Worm (Caenorhabditis elegans) whole organism, L1 larva: Measurements from ENCODE around the gene prdx-2.

ENCODE experiments used
- ama-1 ChIP-seq: fragments of 150-350 bp; optimal IDR thresholded peaks from 2 replicates; lab custom pipeline; 2014
- elt-3 ChIP-seq, 6 experiments: fragments of 150-350 bp in 1 of 6; sonication (generic microtip); optimal IDR thresholded peaks; 2 replicates each; lab custom pipeline; 2017 to 2018; ENCODE audit warnings: missing biosample characterization in 6 of 6, missing genetic modification characterization in 6 of 6, inconsistent platforms in 1 of 6
- fkh-10 ChIP-seq: sonication (generic microtip); optimal IDR thresholded peaks from 2 replicates; lab custom pipeline; 2017; ENCODE audit warnings: missing biosample characterization, missing genetic modification reagents, missing genetic modification characterization
- mdl-1 ChIP-seq, 2 experiments: fragments of 150-350 bp; optimal IDR thresholded peaks; 2 replicates each; lab custom pipeline; 2014 to 2017; ENCODE audit warnings: missing biosample characterization in 2 of 2, missing genetic modification characterization in 2 of 2, inconsistent platforms in 1 of 2
- nhr-28 ChIP-seq: fragments of 150-350 bp; optimal IDR thresholded peaks from 2 replicates; lab custom pipeline; 2014; ENCODE audit warnings: missing biosample characterization, missing genetic modification characterization
- nhr-77 ChIP-seq: fragments of 150-350 bp; optimal IDR thresholded peaks from 2 replicates; lab custom pipeline; 2014; ENCODE audit warnings: missing biosample characterization, missing genetic modification characterization
- pag-3 ChIP-seq: sonication (generic microtip); optimal IDR thresholded peaks from 2 replicates; lab custom pipeline; 2017; ENCODE audit warnings: missing genetic modification characterization, mild to moderate bottlenecking, missing compliant biosample characterization, antibody characterized with exemption, borderline replicate concordance; ENCODE audit not compliant: insufficient read depth
- pqm-1 ChIP-seq: sonication (generic microtip); optimal IDR thresholded peaks from 3 replicates; lab custom pipeline; 2017; ENCODE audit warnings: missing biosample characterization, missing genetic modification characterization
- sox-4 ChIP-seq: sonication (generic microtip); optimal IDR thresholded peaks from 2 replicates; lab custom pipeline; 2016; ENCODE audit warnings: missing genetic modification characterization, missing compliant biosample characterization
- sptf-1 ChIP-seq: fragments of 150-350 bp; optimal IDR thresholded peaks from 2 replicates; lab custom pipeline; 2014; ENCODE audit warnings: missing biosample characterization, missing genetic modification characterization
- tlp-1 ChIP-seq: fragments of 150-350 bp; optimal IDR thresholded peaks from 2 replicates; lab custom pipeline; 2014; ENCODE audit warnings: missing biosample characterization, missing genetic modification characterization
- unc-62 ChIP-seq: fragments of 150-350 bp; optimal IDR thresholded peaks from 2 replicates; lab custom pipeline; 2014; ENCODE audit warnings: missing biosample characterization, missing genetic modification reagents, missing genetic modification characterization
- unc-98 ChIP-seq: fragments of 200-800 bp; sonication (Bioruptor generic); IDR thresholded peaks from 2 replicates; pipeline ENCODE4 v1.3.6; 2022; ENCODE audit warnings: missing genetic modification characterization, missing compliant biosample characterization
- ztf-11 ChIP-seq, 2 experiments: sonication (generic microtip); optimal IDR thresholded peaks; 2 replicates each; lab custom pipeline; 2016 to 2017; ENCODE audit warnings: missing genetic modification characterization in 2 of 2, missing biosample characterization in 1 of 2, missing compliant biosample characterization in 1 of 2

DNA sequence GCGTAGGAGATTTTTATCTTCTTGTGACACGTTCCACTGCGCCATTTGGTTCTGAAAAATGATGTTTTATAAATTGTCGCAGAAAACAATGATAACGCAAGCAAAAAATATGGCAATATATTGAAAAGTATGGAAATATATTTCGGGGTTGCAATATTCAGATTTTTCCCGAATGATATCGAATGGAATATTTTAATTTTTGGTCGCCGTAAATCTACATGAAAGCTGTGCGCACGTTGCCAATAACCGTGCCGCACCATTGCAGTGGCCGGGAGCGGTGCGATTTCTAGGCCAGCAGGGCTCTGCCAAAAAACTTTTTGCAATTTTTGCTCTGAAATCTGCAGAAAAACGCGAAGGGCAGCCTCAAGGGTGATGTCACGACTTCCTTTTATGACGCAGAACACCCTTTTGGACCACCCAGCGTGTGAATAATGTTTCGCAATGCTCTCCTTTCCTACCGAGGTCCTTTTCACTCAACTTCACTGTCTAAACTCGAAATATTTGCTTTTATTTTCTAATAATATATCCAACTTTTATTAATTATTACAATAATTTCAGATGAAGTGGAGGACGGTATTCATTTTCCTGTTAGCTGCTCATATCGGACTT is 19.8 kb upstream of the prdx-2 start, which contains the start of the genes F09E5.11 and bmy-1:
- TF ChIP-seq unc-62 (no peak), mdl-1 (tag; optimal IDR thresholded peaks at IDR 0.05; lab: Kevin White, UChicago) (peak in 1 of 2 experiments; percentile 26), elt-3 (tag; optimal IDR thresholded peaks at IDR 0.05; lab: Kevin White, UChicago) (peak in 2 of 6 experiments; percentile 16 to 29), nhr-77 (tag; lab: Kevin White, UChicago) (peak; percentile 70), tlp-1 (no peak), pqm-1 (tag; lab: Kevin White, UChicago) (no peak), nhr-28 (tag; lab: Kevin White, UChicago) (no peak), unc-98 (GFP tag; lab: Robert Waterston, UW) (peak; percentile 69; the same call in 1 of the 2 replicates), ztf-11 (tag; optimal IDR thresholded peaks at IDR 0.05; lab: Kevin White, UChicago) (peak in 1 of 2 experiments; percentile 92), sptf-1 (tag; lab: Kevin White, UChicago) (no peak), sox-4 (tag; lab: Kevin White, UChicago) (peak; percentile 66), fkh-10 (peak; percentile 84), ama-1 (lab: Kevin White, UChicago) (no peak), pag-3 (tag; lab: Kevin White, UChicago) (no peak)
